Fruit fly (Drosophila melanogaster): ENCODE results near the gene pns.
A peak's percentile ranks its signal among the peaks of the same experiment; 100 is the strongest.

The pns gene

dm6 chr3L:1591692-1592371 is 54.9 kb downstream of the pns start (continued):
- TF ChIP-seq tx (GFP tag; optimal IDR thresholded peaks at IDR 0.05) (peak; percentile 19), CG10147 (GFP tag; optimal IDR thresholded peaks at IDR 0.05) (peak; percentile 83), dmrt99B (tag; optimal IDR thresholded peaks at IDR 0.05) (no peak), CG7271 (tag; optimal IDR thresholded peaks at IDR 0.05) (no peak), kni (GFP tag; optimal IDR thresholded peaks at IDR 0.05) (no peak), bowl (GFP tag; IDR thresholded peaks at IDR 0.05) (no peak), kay (GFP tag; optimal IDR thresholded peaks at IDR 0.05) (peak; percentile 30), gsb (GFP tag; IDR thresholded peaks at IDR 0.05) (peak; percentile 52; the same call in 1 of the 2 replicates), Aef1 (GFP tag; IDR thresholded peaks at IDR 0.05) (no peak), CG11398 (GFP tag; optimal IDR thresholded peaks at IDR 0.05) (peak; percentile 43), CG30431 (GFP tag; optimal IDR thresholded peaks at IDR 0.05) (no peak), Bdp1 (GFP tag; optimal IDR thresholded peaks at IDR 0.05) (peak; percentile 37), CG3065 (GFP tag; optimal IDR thresholded peaks at IDR 0.05) (peak; percentile 3), CG6175 (GFP tag; IDR thresholded peaks at IDR 0.05) (peak; percentile 26; the same call in 1 of the 3 replicates), Lhr (GFP tag; optimal IDR thresholded peaks at IDR 0.05) (no peak), CG8478 (optimal IDR thresholded peaks at IDR 0.05) (no peak), chif (GFP tag; optimal IDR thresholded peaks at IDR 0.05) (peak in 1 of 2 experiments; percentile 43), CG13424 (tag; optimal IDR thresholded peaks at IDR 0.05) (peak; percentile 35), Myb (GFP tag; optimal IDR thresholded peaks at IDR 0.05) (no peak), CG7963 (GFP tag; IDR thresholded peaks at IDR 0.05; ENCODE audit: partially characterized antibody) (no peak), CG4424 (GFP tag; optimal IDR thresholded peaks at IDR 0.05) (no peak), yki (optimal IDR thresholded peaks at IDR 0.05) (no peak), emc (GFP tag; optimal IDR thresholded peaks at IDR 0.05) (peak; percentile 42), tap (tag; optimal IDR thresholded peaks at IDR 0.05) (no peak), CG7372 (GFP tag; IDR thresholded peaks at IDR 0.05) (no peak), CG13287 (GFP tag; IDR thresholded peaks at IDR 0.05; ENCODE audit: partially characterized antibody) (no peak), onecut (GFP tag; IDR thresholded peaks at IDR 0.05) (peak; percentile 66), mirr (GFP tag; optimal IDR thresholded peaks at IDR 0.05) (peak; percentile 81), Fer2 (tag; optimal IDR thresholded peaks at IDR 0.05) (peak; percentile 84), nom (GFP tag; optimal IDR thresholded peaks at IDR 0.05) (peak; percentile 85), Hsf (GFP tag; optimal IDR thresholded peaks at IDR 0.05) (peak; percentile 25), danr (GFP tag; IDR thresholded peaks at IDR 0.05) (no peak), CG4328 (GFP tag; optimal IDR thresholded peaks at IDR 0.05) (peak; percentile 66), Antp (GFP tag; optimal IDR thresholded peaks at IDR 0.05) (no peak), slou (GFP tag; optimal IDR thresholded peaks at IDR 0.05) (no peak), CG12219 (GFP tag; optimal IDR thresholded peaks at IDR 0.05) (peak; percentile 11), HmgZ (tag; optimal IDR thresholded peaks at IDR 0.05) (peak; percentile 79), odd (GFP tag; optimal IDR thresholded peaks at IDR 0.05) (no peak), ssp (GFP tag; IDR thresholded peaks at IDR 0.05) (no peak), wor (GFP tag; IDR thresholded peaks at IDR 0.05) (no peak), NC2α (GFP tag; optimal IDR thresholded peaks at IDR 0.05) (peak; percentile 5), CG15269 (tag; optimal IDR thresholded peaks at IDR 0.05) (peak; percentile 67), CG7786 (GFP tag; optimal IDR thresholded peaks at IDR 0.05) (peak; percentile 38), Oli (tag; optimal IDR thresholded peaks at IDR 0.05) (peak; percentile 3), GATAe (GFP tag; conservative IDR thresholded peaks at IDR 0.05) (no peak), abd-A (tag; optimal IDR thresholded peaks at IDR 0.05) (no peak), CG2202 (tag; optimal IDR thresholded peaks at IDR 0.05) (no peak), HLH4C (GFP tag; IDR thresholded peaks at IDR 0.05; ENCODE audit: partially characterized antibody) (no peak), CG18619 (GFP tag; optimal IDR thresholded peaks at IDR 0.05) (peak; percentile 79), CG3838 (GFP tag; optimal IDR thresholded peaks at IDR 0.05) (peak; percentile 10), p53 (GFP tag; optimal IDR thresholded peaks at IDR 0.05) (peak; percentile 12)

Measured in whole organism, embryonic.